Fruit fly (Drosophila melanogaster) S2 (cell line): ENCODE results near the gene CG43182.

Experiments
- CG8478 ChIP-seq: fragments of >200 bp; optimal IDR thresholded peaks from 2 replicates; lab custom pipeline; 2018
- CTCF ChIP-seq, 2 experiments: fragments of >200 bp; optimal IDR thresholded peaks; 2 replicates each; lab custom pipeline; 2018

DNA sequence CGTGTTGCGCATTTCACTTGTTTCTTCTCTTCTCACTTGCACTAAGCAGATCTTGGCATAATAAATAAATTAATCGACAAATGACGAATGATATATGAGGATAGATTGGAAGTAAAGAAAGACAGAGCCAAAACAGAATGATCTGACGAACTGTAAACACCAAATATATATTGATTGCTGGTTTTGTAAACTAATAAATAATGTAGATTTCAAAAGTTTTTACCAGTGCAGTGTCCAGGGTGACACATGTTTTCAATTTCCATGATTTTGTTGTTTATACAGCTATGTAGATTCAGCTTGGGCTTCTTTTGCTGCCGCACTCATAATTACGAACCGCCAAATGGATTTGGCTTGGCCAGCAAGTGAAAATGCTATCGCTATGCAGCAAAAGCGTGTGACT lies 41.5 kb upstream of the CG43182 start:
- TF ChIP-seq CG8478 (lab: Kevin White, UChicago), result no peak
- TF ChIP-seq CTCF (optimal IDR thresholded peaks at IDR 0.05; lab: Kevin White, UChicago), result no peak
